Worm (Caenorhabditis elegans) whole organism, young adult: ENCODE measurements around the gene piki-1.

Experiments used
- F57A8.1 ChIP-seq: fragments of 200-800 bp; sonication (Bioruptor generic); optimal IDR thresholded peaks from 2 replicates; lab custom pipeline; 2018; ENCODE audit warnings: mild to moderate bottlenecking, missing genetic modification characterization, moderate library complexity, missing compliant biosample characterization
- K12H6.12 ChIP-seq: fragments of 200-800 bp; sonication (Bioruptor generic); optimal IDR thresholded peaks from 2 replicates; lab custom pipeline; 2018; ENCODE audit warnings: mild to moderate bottlenecking, missing genetic modification characterization, missing compliant biosample characterization
- ama-1 ChIP-seq, 3 experiments: fragments of 150-350 bp in 1 of 3; sonication (generic microtip) in 2 of 3; optimal IDR thresholded peaks; 2 replicates each; lab custom pipeline; 2014 to 2018; ENCODE audit warnings: missing biosample characterization in 2 of 3, missing genetic modification characterization in 2 of 3, missing genetic modification reagents in 2 of 3
- attf-5 ChIP-seq: fragments of 200-800 bp; sonication (Bioruptor generic); optimal IDR thresholded peaks from 2 replicates; lab custom pipeline; 2018; ENCODE audit warnings: mild to moderate bottlenecking, missing genetic modification characterization, missing compliant biosample characterization
- ccch-3 ChIP-seq: fragments of 200-800 bp; sonication (Bioruptor generic); optimal IDR thresholded peaks from 2 replicates; lab custom pipeline; 2018; ENCODE audit warnings: mild to moderate bottlenecking, missing genetic modification characterization, missing compliant biosample characterization
- hsf-1 ChIP-seq: fragments of 200-800 bp; sonication (Bioruptor generic); IDR thresholded peaks from 2 replicates; pipeline ENCODE4 v1.3.6; 2022; ENCODE audit warnings: missing genetic modification reagents, missing genetic modification characterization, missing compliant biosample characterization
- nhr-120 ChIP-seq: fragments of 200-800 bp; sonication (Bioruptor generic); IDR thresholded peaks from 2 replicates; pipeline ENCODE4 v1.3.6; 2022; ENCODE audit warnings: missing genetic modification characterization, missing compliant biosample characterization
- nhr-90 ChIP-seq: sonication (generic microtip); optimal IDR thresholded peaks from 2 replicates; lab custom pipeline; 2016; ENCODE audit warnings: missing genotype, mild to moderate bottlenecking, missing genetic modification characterization, missing compliant biosample characterization
- rcor-1 ChIP-seq: fragments of 200-800 bp; sonication (Bioruptor generic); IDR thresholded peaks from 2 replicates; pipeline ENCODE4 v1.3.6; 2022; ENCODE audit warnings: missing genetic modification reagents, missing genetic modification characterization, missing compliant biosample characterization
- snpc-3.4 ChIP-seq: sonication (generic microtip); optimal IDR thresholded peaks from 2 replicates; lab custom pipeline; 2017; ENCODE audit warnings: missing genetic modification characterization, mild to moderate bottlenecking, missing compliant biosample characterization, antibody characterized with exemption, moderate library complexity, missing genotype, missing genetic modification reagents

- no peak for TF ChIP-seq rcor-1
- TF ChIP-seq F57A8.1: no peak
- no peak for TF ChIP-seq snpc-3.4
- no peak for TF ChIP-seq ccch-3 (GFP tag; lab: Kevin White, UChicago)
- TF ChIP-seq hsf-1 (GFP tag; lab: Robert Waterston, UW): no peak
- no peak for TF ChIP-seq K12H6.12 (tag; lab: Kevin White, UChicago)
- TF ChIP-seq attf-5 (GFP tag; lab: Kevin White, UChicago): no peak
- TF ChIP-seq nhr-120 (GFP tag; lab: Robert Waterston, UW): no peak
- TF ChIP-seq nhr-90 (tag; lab: Kevin White, UChicago): no peak
- TF ChIP-seq ama-1 (optimal IDR thresholded peaks at IDR 0.05; lab: Kevin White, UChicago): no peak
- no peak for TF ChIP-seq ama-1 (GFP tag; optimal IDR thresholded peaks at IDR 0.05; lab: Kevin White, UChicago)
These were observed 27.9 kb upstream of the piki-1 start for ce11 chrX:15274079-15274478.
